Fruit fly (Drosophila melanogaster) whole organism: ENCODE data around the gene CG1983.
A peak's percentile ranks its signal among the peaks of the same experiment; 100 is the strongest.

Source experiments
- CG8478 ChIP-seq: fragments of >200 bp; optimal IDR thresholded peaks from 2 replicates; lab custom pipeline; 2018; ENCODE audit warnings: inconsistent platforms
- Dll ChIP-seq: fragments of >200 bp; optimal IDR thresholded peaks from 2 replicates; lab custom pipeline; 2017
- EcR ChIP-seq, 2 experiments: fragments of >200 bp; optimal IDR thresholded peaks; 2 replicates each; lab custom pipeline; 2017; ENCODE audit warnings: missing biosample characterization in 2 of 2, missing genetic modification characterization in 2 of 2, missing genetic modification reagents in 2 of 2
- pan ChIP-seq: fragments of >200 bp; optimal IDR thresholded peaks from 2 replicates; lab custom pipeline; 2017
- psq ChIP-seq: fragments of >200 bp; optimal IDR thresholded peaks from 2 replicates; lab custom pipeline; 2017
- usp ChIP-seq: fragments of >200 bp; optimal IDR thresholded peaks from 2 replicates; lab custom pipeline; 2017; ENCODE audit warnings: missing biosample characterization, missing genetic modification characterization, mixed read lengths

Gene CG1983

DNA sequence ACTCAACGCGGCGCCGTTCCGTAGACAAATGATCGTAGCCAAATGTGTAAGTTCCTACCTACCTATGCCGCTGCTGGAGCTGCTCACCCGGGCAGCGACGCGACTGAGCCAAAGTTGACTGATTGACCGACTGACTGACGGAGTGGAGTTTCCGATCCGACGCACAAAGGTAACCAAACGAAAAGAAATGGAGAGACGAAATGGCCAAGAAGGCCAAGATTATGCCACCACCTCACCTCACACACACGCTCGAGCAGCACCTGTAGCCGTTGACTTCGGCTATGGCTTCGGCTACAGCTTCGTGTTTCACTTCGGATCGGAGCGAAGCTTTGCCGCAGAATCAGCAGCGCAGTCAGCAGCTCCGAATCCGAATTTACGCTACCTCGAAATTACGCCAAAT lies 13.5 kb upstream of the CG1983 start, which contains the start of gene CG9747:
Gene CG9747, minus strand, starts transcription at position 206 of the 400 bp plus-strand sequence.
- no peak for TF ChIP-seq CG8478
- TF ChIP-seq EcR (GFP tag; optimal IDR thresholded peaks at IDR 0.05; lab: Kevin White, UChicago): no peak
- TF ChIP-seq Dll (lab: Kevin White, UChicago): no peak
- TF ChIP-seq psq: no peak
- TF ChIP-seq pan (lab: Kevin White, UChicago): no peak
- no peak for TF ChIP-seq usp (GFP tag; lab: Kevin White, UChicago)

DNA sequence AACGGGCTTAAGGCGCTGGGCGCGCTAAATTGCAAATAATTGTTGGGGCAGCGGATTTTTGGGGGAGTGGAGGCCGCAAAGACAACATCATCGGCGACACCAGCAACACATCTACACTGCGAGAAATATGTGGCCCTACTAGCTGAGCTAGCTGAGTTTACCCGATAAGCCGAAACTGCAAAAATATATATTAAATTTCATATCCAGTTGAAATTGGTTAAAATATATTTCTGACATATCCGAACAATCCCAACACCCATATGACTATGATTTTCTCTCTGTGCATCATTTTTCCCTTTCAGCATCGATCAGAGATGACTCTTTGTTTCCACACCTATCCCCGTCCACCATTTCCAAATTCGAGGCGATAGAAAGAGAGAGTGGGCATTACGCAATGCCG lies 12.3 kb upstream of the CG1983 start:
- TF ChIP-seq Dll (lab: Kevin White, UChicago) (peak; percentile 18), psq (no peak), EcR (GFP tag; optimal IDR thresholded peaks at IDR 0.05; lab: Kevin White, UChicago) (no peak), CG8478 (no peak)

DNA sequence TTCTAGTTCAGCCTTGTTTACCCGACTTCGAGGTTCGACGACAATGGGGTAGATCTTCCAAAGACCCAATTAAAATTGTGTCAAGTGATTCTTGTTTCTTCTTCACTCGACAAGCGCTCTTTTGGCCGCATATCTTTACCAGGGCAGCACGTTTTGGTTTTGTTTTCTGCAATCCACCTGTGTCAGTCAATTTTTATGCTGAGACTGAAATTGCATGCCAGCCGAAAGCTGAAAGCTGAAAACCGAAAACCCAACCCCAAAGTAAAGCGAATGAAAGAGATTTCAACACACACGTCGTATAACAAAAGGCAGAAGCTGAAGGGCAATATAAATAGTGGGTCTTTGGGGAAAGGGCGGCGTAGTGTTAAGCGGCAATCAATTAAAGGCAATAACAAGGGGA lies 11.9 kb upstream of the CG1983 start:
- TF ChIP-seq pan (lab: Kevin White, UChicago): no peak
- no peak for TF ChIP-seq EcR (GFP tag; optimal IDR thresholded peaks at IDR 0.05; lab: Kevin White, UChicago)
- no peak for TF ChIP-seq Dll (lab: Kevin White, UChicago)
- TF ChIP-seq CG8478: no peak
- TF ChIP-seq psq: no peak
- no peak for TF ChIP-seq usp (GFP tag; lab: Kevin White, UChicago)

DNA sequence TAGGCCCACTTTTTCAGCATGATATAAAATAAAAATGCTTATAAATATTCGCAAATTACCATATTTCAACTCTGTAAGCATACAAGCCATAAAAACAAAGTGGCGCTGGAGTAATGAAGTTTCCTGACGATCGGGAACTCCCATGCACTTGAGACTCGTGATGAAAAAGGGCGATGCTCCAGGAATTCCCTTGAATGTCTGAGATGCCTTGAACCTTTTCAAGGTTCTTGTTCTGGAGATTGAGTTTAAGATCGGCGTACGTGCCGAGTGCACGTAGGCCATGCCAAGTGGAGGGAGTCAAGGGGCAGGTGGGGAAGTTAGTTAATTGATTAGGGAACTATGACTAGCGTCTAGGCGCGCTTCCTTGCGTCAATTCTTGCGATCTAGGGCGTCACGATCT lies 6.4 kb upstream of the CG1983 start:
- no peak for TF ChIP-seq CG8478
- no peak for TF ChIP-seq usp (GFP tag; lab: Kevin White, UChicago)
- no peak for TF ChIP-seq Dll (lab: Kevin White, UChicago)
- no peak for TF ChIP-seq EcR (GFP tag; optimal IDR thresholded peaks at IDR 0.05; lab: Kevin White, UChicago)

DNA sequence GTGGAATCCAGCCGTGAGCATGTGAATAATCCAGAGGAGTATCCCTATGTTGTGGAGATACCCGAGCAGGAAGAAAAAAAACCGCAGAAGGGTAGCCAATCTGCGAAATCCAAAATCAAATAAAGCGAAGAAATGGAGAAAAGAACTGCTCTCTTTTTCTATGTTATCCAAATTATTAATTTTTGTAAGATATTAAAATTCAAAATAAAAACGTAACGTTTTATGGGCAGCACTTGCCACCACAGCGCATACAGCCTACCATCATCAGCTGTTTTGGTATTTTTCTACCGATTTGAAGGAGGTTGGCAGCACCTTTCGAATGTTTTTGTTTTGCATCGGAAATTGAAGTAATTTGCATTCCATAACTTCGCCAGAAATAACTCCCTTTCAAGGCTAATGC lies 2.4 kb upstream of the CG1983 start, which contains the start of gene Bet5:
Gene Bet5, plus strand, starts transcription at position 299 of the 400 bp plus-strand sequence.
- TF ChIP-seq CG8478: no peak

DNA sequence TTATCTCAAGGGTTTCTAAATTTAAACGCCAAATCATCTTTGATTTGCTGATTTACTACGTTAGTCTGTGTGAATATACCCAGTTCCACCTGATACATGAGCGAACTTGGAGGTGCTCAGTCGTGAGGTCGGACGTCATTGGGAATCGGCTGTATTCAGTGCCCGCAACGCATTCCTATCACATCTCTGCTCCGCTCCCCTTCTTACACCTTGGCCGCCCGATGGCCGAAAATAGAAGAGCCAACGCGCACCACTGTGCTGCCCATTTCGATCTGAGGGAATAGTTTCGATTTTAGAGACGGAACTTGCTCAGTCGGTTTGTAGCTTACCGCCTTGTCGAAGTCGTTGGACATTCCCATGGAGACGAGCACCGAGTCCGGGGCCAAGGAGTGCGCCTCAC lies 1.2 kb downstream of the CG1983 start:
- TF ChIP-seq CG8478: no peak
- TF ChIP-seq pan (lab: Kevin White, UChicago): no peak
- TF ChIP-seq psq: no peak
- TF ChIP-seq EcR (GFP tag; optimal IDR thresholded peaks at IDR 0.05; lab: Kevin White, UChicago): no peak
- TF ChIP-seq usp (GFP tag; lab: Kevin White, UChicago): no peak
- TF ChIP-seq Dll (lab: Kevin White, UChicago): no peak

DNA sequence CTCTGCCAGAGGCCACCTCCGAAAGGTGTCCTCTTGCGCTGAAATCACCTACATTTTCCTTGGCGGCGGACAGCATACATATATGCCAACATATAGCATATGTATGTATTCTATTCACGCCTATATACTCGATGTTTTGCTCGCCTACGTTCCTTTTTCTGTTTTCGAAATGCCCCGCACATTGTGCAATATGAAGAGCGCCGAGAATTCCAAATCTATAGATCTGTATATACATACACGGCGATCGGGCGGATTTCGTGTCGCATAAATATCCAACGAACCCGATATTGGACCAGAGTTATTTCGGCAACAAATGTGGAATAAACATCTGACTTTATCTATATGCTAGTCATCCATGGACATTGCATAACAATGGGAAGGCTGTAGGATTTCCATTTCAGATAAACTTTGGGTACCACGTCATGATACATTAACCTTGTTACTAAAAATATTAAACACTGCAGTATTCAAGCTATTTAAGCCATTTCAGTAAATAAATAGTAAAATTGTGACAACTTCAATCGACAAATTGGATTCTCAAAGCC lies 2.4 kb downstream of the CG1983 start:
- TF ChIP-seq CG8478: no peak
- TF ChIP-seq Dll (lab: Kevin White, UChicago): no peak

DNA sequence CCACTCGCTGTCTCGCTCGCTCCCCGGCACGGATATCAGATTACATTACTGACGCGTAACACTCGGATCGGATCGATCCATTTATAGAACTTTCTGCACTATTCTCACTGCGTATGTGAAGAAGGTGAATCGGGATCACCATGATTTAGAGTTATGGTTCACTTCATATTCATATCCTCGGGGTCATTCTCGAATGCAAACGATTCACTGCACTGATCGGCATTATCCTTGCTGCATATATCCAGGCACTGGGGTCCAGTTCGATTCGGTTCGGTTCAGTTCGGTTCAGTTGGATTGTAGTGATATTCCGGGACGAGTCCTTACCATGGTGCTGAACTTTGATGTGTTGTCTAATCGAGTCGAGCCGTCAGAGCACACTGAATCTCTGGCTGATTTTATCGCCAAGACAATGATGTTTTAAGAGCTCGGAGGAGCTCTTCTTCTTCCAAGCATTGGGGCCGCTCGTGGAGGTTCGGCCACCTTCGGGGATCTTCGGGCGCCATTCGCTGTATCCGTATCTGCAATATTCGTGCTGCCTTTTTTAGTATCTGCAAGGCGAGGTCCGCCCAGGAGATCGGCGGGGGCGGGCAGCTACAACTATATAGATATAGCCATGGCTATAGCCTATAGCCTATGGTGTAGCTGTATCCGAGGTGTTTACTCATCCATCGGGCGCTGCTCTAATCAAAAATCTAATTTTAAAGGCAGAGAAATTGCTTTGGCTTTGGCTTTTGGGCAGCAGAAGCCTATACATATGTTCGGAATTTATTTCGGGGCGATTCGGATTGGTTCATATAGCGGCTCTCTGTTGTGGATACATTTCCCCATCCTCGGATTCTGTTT lies 3.1 kb downstream of the CG1983 start, which contains the start of gene Mlc2:
Gene Mlc2, minus strand, starts transcription at position 392 of the 843 bp plus-strand sequence.
- no peak for TF ChIP-seq Dll (lab: Kevin White, UChicago)
- TF ChIP-seq psq: no peak
- no peak for TF ChIP-seq CG8478
- TF ChIP-seq EcR (GFP tag; optimal IDR thresholded peaks at IDR 0.05; lab: Kevin White, UChicago): no peak
- TF ChIP-seq usp (GFP tag; lab: Kevin White, UChicago): no peak

DNA sequence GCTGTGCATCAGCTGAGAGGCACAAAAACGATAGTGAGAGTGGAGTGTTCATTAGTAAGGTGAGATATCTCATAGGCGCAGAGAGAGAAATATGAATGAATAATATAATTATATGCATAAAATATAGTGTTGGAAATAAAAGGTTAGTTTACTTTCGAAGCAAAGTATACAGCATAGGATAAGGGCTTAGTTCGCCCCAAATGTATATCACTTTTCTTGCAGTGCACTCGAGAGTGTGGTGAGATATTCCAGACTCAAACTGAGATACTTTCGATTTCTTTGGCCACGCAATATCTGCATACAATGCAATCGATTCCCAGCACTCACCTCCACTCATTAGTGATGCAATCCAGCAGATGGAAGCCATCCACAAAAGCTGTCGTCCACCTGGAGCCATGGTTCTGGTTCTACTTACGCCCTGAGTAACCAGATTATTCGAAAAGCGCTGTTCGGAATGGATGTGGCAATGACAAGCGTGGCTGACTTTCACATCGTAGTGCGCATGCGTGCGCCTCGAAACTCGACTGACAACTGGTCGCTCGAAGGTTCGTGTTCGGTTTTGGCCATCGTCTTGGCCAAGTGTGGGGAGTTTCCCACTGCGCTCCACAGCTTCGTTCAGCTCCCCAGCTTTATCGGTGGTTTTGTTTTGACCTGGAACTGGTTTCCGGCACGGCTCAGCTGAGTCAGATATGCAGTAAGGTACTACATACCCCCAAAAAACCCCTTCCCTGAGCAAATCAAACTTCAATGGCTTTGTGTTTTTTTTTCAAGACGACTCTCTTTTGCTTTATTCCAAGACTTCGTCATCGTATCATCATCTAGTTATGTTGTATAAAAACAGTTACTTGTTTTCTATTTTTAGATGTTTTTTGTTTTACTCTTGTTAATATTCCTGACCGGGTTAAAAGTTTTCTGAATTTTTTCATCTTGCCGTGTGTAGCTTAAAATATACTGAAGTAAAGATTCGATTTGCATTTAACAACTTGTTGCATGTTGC lies 6.5 kb downstream of the CG1983 start, which contains the start of gene Rsod:
Gene Rsod, minus strand, starts transcription at position 537 of the 997 bp plus-strand sequence.
- no peak for TF ChIP-seq psq
- no peak for TF ChIP-seq EcR (GFP tag; optimal IDR thresholded peaks at IDR 0.05; lab: Kevin White, UChicago)
- TF ChIP-seq CG8478: no peak
- TF ChIP-seq pan (lab: Kevin White, UChicago): no peak
- no peak for TF ChIP-seq Dll (lab: Kevin White, UChicago)
- no peak for TF ChIP-seq usp (GFP tag; lab: Kevin White, UChicago)

DNA sequence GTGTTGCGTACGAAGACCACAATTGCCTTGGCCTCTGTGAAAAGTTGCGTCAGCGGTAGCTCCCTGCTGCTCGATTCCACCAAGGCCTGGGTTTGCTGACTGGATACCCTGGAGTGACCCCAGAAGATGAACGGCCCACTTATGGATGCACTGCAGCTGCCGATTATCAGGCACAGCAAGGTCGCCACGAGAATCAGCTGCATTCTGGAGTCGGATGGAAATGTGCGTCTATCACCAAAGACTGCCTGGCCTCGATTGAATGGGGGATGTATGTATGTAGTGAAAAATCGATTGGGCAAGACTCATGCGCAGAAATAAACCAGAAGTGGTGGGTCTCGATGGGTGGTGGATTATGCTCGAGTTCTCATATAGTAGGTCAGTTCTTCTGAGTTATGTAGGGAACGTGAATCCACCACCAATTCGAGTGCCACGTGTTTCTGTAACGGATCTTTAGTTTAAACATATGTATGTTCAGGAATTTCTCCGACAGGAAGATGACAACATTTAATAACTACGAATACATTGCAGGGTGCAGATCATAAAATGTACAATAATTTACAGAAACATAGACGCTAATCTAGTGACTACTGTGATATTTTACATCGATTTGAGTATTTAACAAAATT lies 11.2 kb downstream of the CG1983 start, which contains the start of gene VhaAC45RP:
Gene VhaAC45RP, minus strand, starts transcription at position 261 of the 626 bp plus-strand sequence.
- TF ChIP-seq Dll (lab: Kevin White, UChicago) (no peak), usp (GFP tag; lab: Kevin White, UChicago) (no peak), pan (lab: Kevin White, UChicago) (no peak), psq (no peak), CG8478 (no peak), EcR (GFP tag; optimal IDR thresholded peaks at IDR 0.05; lab: Kevin White, UChicago) (no peak)

DNA sequence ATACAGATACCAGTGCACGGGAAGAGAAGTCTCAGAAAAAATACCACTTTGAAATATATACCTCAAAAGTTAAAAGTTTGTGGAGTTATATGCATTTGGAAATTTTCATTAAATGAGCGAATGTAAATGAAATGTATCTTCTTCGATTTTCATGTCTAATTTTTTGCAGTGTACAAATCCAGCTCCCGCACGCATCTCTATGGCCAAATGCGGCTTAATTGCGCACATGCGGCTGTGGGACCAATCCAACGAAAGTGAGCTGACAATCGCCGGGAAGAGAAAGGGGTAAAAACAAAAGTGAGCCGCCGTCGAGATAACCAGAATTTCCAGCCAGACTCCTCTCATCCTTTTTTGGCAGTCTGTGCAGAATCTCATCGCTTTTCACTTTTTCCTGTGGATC lies 13.3 kb downstream of the CG1983 start:
- no peak for TF ChIP-seq psq
- TF ChIP-seq Dll (lab: Kevin White, UChicago): no peak
- no peak for TF ChIP-seq CG8478
- no peak for TF ChIP-seq pan (lab: Kevin White, UChicago)
- TF ChIP-seq usp (GFP tag; lab: Kevin White, UChicago): no peak
- TF ChIP-seq EcR (GFP tag; optimal IDR thresholded peaks at IDR 0.05; lab: Kevin White, UChicago): no peak
